Worm (Caenorhabditis elegans) whole organism, late embryonic: ENCODE measurements around the gene Y51H4A.935.
A peak's percentile ranks its signal among the peaks of the same experiment; 100 is the strongest.
"Not testable (repeated sequence)": the region's sequence is repeated elsewhere in the genome, so short reads cannot be mapped to it uniquely, and the experiment has no call there.

Source experiments
- C38D4.7 ChIP-seq: fragments of 200-800 bp; sonication (Bioruptor generic); optimal IDR thresholded peaks from 2 replicates; lab custom pipeline; 2018; ENCODE audit warnings: mild to moderate bottlenecking, missing genetic modification characterization, moderate library complexity, missing compliant biosample characterization
- F13H6.1 ChIP-seq: sonication (generic microtip); optimal IDR thresholded peaks from 2 replicates; lab custom pipeline; 2016; ENCODE audit warnings: missing genetic modification characterization, missing compliant biosample characterization
- K09A11.1 ChIP-seq: sonication (generic microtip); optimal IDR thresholded peaks from 2 replicates; lab custom pipeline; 2017; ENCODE audit warnings: antibody characterized with exemption, mild to moderate bottlenecking, missing genetic modification characterization, missing compliant biosample characterization; ENCODE audit not compliant: insufficient read depth
- ama-1 ChIP-seq: fragments of 150-350 bp; optimal IDR thresholded peaks from 2 replicates; lab custom pipeline; 2014
- ceh-14 ChIP-seq: sonication (generic microtip); optimal IDR thresholded peaks from 2 replicates; lab custom pipeline; 2016; ENCODE audit warnings: missing genotype, missing genetic modification characterization, missing compliant biosample characterization
- ceh-18 ChIP-seq: sonication (generic microtip); optimal IDR thresholded peaks from 2 replicates; lab custom pipeline; 2016; ENCODE audit warnings: missing genetic modification characterization, missing compliant biosample characterization
- ceh-22 ChIP-seq: sonication (generic microtip); optimal IDR thresholded peaks from 2 replicates; lab custom pipeline; 2017; ENCODE audit warnings: missing biosample characterization, missing genetic modification characterization
- ceh-24 ChIP-seq: sonication (generic microtip); optimal IDR thresholded peaks from 2 replicates; lab custom pipeline; 2016; ENCODE audit warnings: mild to moderate bottlenecking, missing genetic modification characterization, missing compliant biosample characterization
- ceh-31 ChIP-seq: sonication (generic microtip); optimal IDR thresholded peaks from 2 replicates; lab custom pipeline; 2016; ENCODE audit warnings: missing genetic modification characterization, missing compliant biosample characterization
- ceh-34 ChIP-seq: sonication (generic microtip); optimal IDR thresholded peaks from 2 replicates; lab custom pipeline; 2016; ENCODE audit warnings: mild to moderate bottlenecking, missing genetic modification characterization, missing compliant biosample characterization
- ceh-48 ChIP-seq: sonication (generic microtip); optimal IDR thresholded peaks from 2 replicates; lab custom pipeline; 2016; ENCODE audit warnings: missing genetic modification characterization, inconsistent platforms, missing compliant biosample characterization
- ets-4 ChIP-seq: sonication (generic microtip); optimal IDR thresholded peaks from 2 replicates; lab custom pipeline; 2016; ENCODE audit warnings: missing genetic modification characterization, missing compliant biosample characterization
- eyg-1 ChIP-seq: sonication (generic microtip); optimal IDR thresholded peaks from 2 replicates; lab custom pipeline; 2016; ENCODE audit warnings: missing genotype, missing genetic modification characterization, missing compliant biosample characterization
- fkh-10 ChIP-seq: fragments of 150-350 bp; optimal IDR thresholded peaks from 2 replicates; lab custom pipeline; 2014; ENCODE audit warnings: missing biosample characterization, missing genetic modification reagents, missing genetic modification characterization
- fkh-6 ChIP-seq: sonication (generic microtip); optimal IDR thresholded peaks from 2 replicates; lab custom pipeline; 2016; ENCODE audit warnings: missing genetic modification characterization, missing compliant biosample characterization
- hlh-30 ChIP-seq: sonication (generic microtip); optimal IDR thresholded peaks from 2 replicates; lab custom pipeline; 2017; ENCODE audit warnings: antibody characterized with exemption, missing genetic modification characterization, missing compliant biosample characterization; ENCODE audit not compliant: insufficient read depth
- hlh-6 ChIP-seq: sonication (generic microtip); optimal IDR thresholded peaks from 2 replicates; lab custom pipeline; 2016; ENCODE audit warnings: missing genotype, missing genetic modification characterization, missing compliant biosample characterization
- hlh-8 ChIP-seq: sonication (generic microtip); optimal IDR thresholded peaks from 2 replicates; lab custom pipeline; 2016; ENCODE audit warnings: missing genotype, missing genetic modification characterization, missing compliant biosample characterization
- madf-2 ChIP-seq: sonication (generic microtip); optimal IDR thresholded peaks from 2 replicates; lab custom pipeline; 2017; ENCODE audit warnings: missing genetic modification characterization, missing compliant biosample characterization
- nfya-1 ChIP-seq: sonication (generic microtip); optimal IDR thresholded peaks from 2 replicates; lab custom pipeline; 2017; ENCODE audit warnings: missing genetic modification characterization, mild to moderate bottlenecking, missing compliant biosample characterization, antibody characterized with exemption, moderate library complexity
- pha-2 ChIP-seq: sonication (generic microtip); optimal IDR thresholded peaks from 2 replicates; lab custom pipeline; 2017; ENCODE audit warnings: mild to moderate bottlenecking, missing genetic modification characterization, missing compliant biosample characterization
- pha-4 ChIP-seq: fragments of 150-350 bp; optimal IDR thresholded peaks from 2 replicates; lab custom pipeline; 2018; ENCODE audit warnings: missing biosample characterization, missing genetic modification reagents, missing genetic modification characterization
- pros-1 ChIP-seq: fragments of 150-350 bp; optimal IDR thresholded peaks from 2 replicates; lab custom pipeline; 2014; ENCODE audit warnings: missing biosample characterization, missing genetic modification reagents, missing genetic modification characterization
- rnt-1 ChIP-seq: sonication (generic microtip); optimal IDR thresholded peaks from 2 replicates; lab custom pipeline; 2016; ENCODE audit warnings: missing genetic modification characterization, missing compliant biosample characterization
- ttx-3 ChIP-seq: sonication (generic microtip); optimal IDR thresholded peaks from 2 replicates; lab custom pipeline; 2016; ENCODE audit warnings: missing genetic modification reagents, missing genetic modification characterization, missing compliant biosample characterization
- unc-42 ChIP-seq: sonication (generic microtip); optimal IDR thresholded peaks from 2 replicates; lab custom pipeline; 2016; ENCODE audit warnings: missing genotype, missing genetic modification characterization, missing compliant biosample characterization
- unc-55 ChIP-seq: sonication (generic microtip); optimal IDR thresholded peaks from 2 replicates; lab custom pipeline; 2017; ENCODE audit warnings: missing biosample characterization, missing genetic modification reagents, missing genetic modification characterization
- unc-86 ChIP-seq: sonication (generic microtip); optimal IDR thresholded peaks from 2 replicates; lab custom pipeline; 2016; ENCODE audit warnings: missing genetic modification characterization, missing compliant biosample characterization
- zip-5 ChIP-seq: sonication (generic microtip); optimal IDR thresholded peaks from 2 replicates; lab custom pipeline; 2016; ENCODE audit warnings: missing genetic modification characterization, missing compliant biosample characterization

Gene Y51H4A.935

DNA sequence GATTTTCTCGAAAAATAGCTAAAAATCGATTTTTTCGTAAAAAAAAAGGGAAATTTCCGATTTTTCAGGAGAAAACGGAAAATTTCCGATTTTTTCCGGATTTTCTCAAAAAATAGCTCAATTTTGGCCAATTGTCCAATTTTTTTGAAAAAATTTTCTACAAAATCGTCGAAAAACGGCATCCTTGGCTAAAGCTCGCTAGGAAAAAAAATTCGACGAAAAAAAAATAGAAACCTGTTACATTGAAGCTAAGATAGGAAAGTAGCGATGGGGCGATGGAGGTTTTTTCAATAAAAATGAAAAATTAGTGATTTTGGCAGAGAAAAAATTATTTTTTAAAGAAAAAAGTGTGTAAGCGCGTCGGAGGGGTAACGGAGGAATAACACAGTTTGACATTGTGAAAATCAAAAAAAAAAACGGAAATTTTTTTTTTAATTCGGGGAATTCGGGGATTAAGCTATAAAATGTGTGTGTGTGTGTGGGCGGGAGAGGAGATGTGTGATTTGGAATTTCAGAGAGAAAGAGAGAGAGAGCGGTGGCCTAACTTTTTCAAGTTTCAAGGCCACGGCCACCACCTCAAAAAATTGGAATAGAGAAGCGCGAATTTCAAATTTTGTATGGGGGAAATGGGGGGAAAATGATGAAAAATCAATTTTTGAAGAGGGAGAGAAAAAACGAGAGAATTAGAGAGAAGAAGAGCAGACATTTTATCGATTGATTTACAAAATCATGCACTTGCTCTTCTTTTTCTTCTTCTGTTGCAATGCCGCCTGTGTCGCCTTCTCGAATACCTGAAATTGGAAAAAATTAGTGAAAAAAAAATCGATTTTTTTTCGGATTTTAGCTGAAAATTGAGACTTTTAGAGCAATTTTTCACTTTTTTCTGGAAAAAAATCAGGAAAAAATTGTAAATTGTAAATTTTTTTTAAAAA, 23.5 kb downstream of the Y51H4A.935 start:
- no peak for TF ChIP-seq ets-4

DNA sequence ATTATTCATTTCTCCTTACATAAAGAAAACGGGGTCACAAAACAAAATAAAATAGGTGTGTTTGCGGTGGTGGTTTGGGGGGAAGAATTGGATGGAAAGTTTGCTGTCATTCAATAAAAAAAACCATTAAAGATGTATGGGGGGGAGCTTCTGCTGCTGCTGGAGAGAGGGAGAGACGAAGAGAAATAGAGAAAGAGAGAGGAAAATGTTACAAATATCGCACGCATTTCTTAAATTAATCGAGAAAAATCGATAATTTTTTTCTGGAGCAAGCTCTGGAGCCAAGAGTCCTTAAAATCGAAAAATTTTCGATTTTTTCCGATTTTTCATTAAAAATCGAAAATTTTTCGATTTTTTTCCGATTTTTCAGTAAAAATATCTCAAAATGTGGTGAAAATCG, 24.2 kb downstream of the Y51H4A.935 start:
- TF ChIP-seq ama-1 (lab: Kevin White, UChicago) (peak; percentile 41), ceh-48 (tag; lab: Kevin White, UChicago) (peak; percentile 2), hlh-30 (tag; lab: Kevin White, UChicago) (no peak)

DNA sequence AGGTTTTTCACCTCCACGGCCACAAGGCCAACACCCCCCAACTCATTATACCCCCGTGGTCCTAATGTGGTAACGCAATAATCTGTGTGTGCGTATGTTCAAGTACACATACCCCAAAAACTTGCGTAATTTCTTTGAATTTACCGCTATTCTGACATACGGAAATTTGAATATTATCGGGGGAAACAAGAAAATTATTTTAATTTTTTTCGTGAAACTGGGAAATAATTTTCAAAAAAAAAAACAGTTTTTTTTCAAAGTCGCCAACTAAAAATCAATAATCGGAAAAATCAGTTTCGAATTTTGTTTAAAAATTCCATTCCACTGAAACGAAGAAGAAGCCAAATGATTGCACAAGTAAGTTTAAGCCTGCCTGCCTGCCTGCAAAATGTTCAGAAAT, 26.1 kb downstream of the Y51H4A.935 start, which contains the start of gene Y51H4A.938:
TSS of gene Y51H4A.938 (plus strand) at position 301 of the 400 bp plus-strand sequence.
- not testable (repeated sequence) for TF ChIP-seq ceh-31 (tag; lab: Kevin White, UChicago); unc-55 (GFP tag; lab: Kevin White, UChicago); F13H6.1
- TF ChIP-seq, all 69 proteins: peak for 0; not testable (repeated sequence) for 69

DNA sequence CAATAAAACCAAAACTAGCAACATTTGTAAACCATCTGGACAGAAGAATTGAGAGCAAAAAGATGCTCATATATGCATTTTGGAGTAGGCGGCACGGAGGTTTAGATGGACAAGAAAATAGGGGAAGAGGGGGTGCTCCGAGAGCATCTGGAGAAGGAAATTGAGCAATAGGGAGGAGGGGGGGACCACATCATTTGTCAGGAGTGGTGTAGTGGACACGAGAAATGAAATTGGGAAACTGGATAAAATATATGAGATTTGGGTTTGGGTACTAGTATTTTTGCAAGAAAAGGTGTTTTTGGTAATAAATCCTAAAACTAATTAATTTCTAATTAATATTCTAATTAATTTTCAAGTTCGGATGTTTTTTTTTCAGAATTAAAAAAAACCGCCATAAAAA, 29.9 kb downstream of the Y51H4A.935 start, which contains the start of gene Y51H4A.1:
TSS of gene Y51H4A.1 (minus strand) at position 127 of the 400 bp plus-strand sequence.
- TF ChIP-seq unc-42 (peak; percentile 76), zip-5 (no peak), hlh-8 (tag; lab: Kevin White, UChicago) (peak; percentile 16)
- TF ChIP-seq, all 69 proteins: peak for 2

DNA sequence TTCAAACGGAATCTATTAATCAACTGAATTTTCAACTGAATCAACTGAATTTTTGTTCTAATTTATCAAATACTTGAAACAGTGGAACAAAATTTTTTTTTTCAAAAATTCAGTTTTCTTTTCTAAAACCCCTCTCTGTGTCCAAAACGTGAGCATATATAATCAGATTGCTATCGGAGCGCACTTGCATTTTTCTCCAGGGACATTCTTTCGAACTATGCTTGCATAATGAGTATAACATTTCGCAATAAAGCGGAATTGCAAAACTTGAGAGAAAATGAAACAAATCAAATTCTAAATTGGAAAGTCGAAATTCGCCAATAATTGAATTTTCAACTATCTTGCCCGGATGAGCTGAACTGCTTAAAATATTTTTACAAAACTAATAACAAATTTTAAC, 31.0 kb downstream of the Y51H4A.935 start:
- no peak for TF ChIP-seq ets-4
- peak; percentile 55 for TF ChIP-seq unc-42
- no peak for TF ChIP-seq ttx-3 (tag; lab: Kevin White, UChicago)
- no peak for TF ChIP-seq K09A11.1 (tag; lab: Kevin White, UChicago)
- no peak for TF ChIP-seq pha-2 (tag; lab: Kevin White, UChicago)
- no peak for TF ChIP-seq C38D4.7 (GFP tag; lab: Kevin White, UChicago)
- TF ChIP-seq eyg-1 (tag; lab: Kevin White, UChicago) = no peak
- no peak for TF ChIP-seq pha-4
- TF ChIP-seq, all 69 proteins: peak for 1

DNA sequence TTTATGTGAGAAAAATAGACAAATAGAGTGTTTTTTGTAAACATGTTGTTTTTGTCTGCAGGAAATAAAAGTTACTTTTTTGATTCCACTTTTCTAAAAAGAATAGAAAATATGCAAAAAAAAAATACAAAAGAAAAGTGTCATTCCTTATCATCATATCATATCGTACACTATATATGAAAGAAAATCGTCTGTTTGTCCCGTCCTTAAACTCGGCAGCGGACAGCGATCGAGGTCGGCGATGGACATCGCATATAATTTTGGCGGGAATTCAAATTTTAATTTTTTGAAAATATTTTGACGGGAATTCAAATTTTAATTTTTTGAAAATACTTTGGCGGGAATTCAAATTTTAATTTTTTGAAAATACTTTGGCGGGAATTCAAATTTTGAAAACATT, 35.5 kb downstream of the Y51H4A.935 start:
- no peak for TF ChIP-seq ceh-31 (tag; lab: Kevin White, UChicago)
- no peak for TF ChIP-seq ttx-3 (tag; lab: Kevin White, UChicago)
- no peak for TF ChIP-seq ceh-34 (tag; lab: Kevin White, UChicago)
- no peak for TF ChIP-seq hlh-6 (tag; lab: Kevin White, UChicago)
- no peak for TF ChIP-seq rnt-1 (tag; lab: Kevin White, UChicago)
- TF ChIP-seq ceh-22 (tag; lab: Kevin White, UChicago) = no peak
- TF ChIP-seq ceh-24 (tag; lab: Kevin White, UChicago) = no peak
- TF ChIP-seq ceh-14 (tag; lab: Kevin White, UChicago) = no peak
- TF ChIP-seq fkh-10 (GFP tag; lab: Kevin White, UChicago) = no peak
- TF ChIP-seq madf-2 = no peak
- TF ChIP-seq zip-5 = no peak
- no peak for TF ChIP-seq pros-1 (tag; lab: Kevin White, UChicago)
- TF ChIP-seq ceh-18 (tag; lab: Kevin White, UChicago) = no peak
- TF ChIP-seq hlh-30 (tag; lab: Kevin White, UChicago) = no peak
- no peak for TF ChIP-seq nfya-1 (tag; lab: Kevin White, UChicago)
- TF ChIP-seq fkh-6 (tag; lab: Kevin White, UChicago) = no peak
- TF ChIP-seq unc-86 (tag; lab: Kevin White, UChicago) = no peak
- no peak for TF ChIP-seq C38D4.7 (GFP tag; lab: Kevin White, UChicago)
